Worm (Caenorhabditis elegans) whole organism, late embryonic: ENCODE measurements around the gene csn-6.
A peak's percentile ranks its signal among the peaks of the same experiment; 100 is the strongest.

Source experiments
- C08G9.2 ChIP-seq: sonication (generic microtip); optimal IDR thresholded peaks from 2 replicates; lab custom pipeline; 2016; ENCODE audit warnings: mild to moderate bottlenecking, missing genetic modification characterization, moderate library complexity, missing compliant biosample characterization
- K02D7.2 ChIP-seq: sonication (generic microtip); optimal IDR thresholded peaks from 2 replicates; lab custom pipeline; 2017; ENCODE audit warnings: mild to moderate bottlenecking, missing genetic modification characterization, missing compliant biosample characterization
- K09A11.1 ChIP-seq: sonication (generic microtip); optimal IDR thresholded peaks from 2 replicates; lab custom pipeline; 2017; ENCODE audit warnings: antibody characterized with exemption, mild to moderate bottlenecking, missing genetic modification characterization, missing compliant biosample characterization; ENCODE audit not compliant: insufficient read depth
- ceh-14 ChIP-seq: sonication (generic microtip); optimal IDR thresholded peaks from 2 replicates; lab custom pipeline; 2016; ENCODE audit warnings: missing genotype, missing genetic modification characterization, missing compliant biosample characterization
- ceh-18 ChIP-seq: sonication (generic microtip); optimal IDR thresholded peaks from 2 replicates; lab custom pipeline; 2016; ENCODE audit warnings: missing genetic modification characterization, missing compliant biosample characterization
- ceh-19 ChIP-seq: fragments of 200-800 bp; sonication (Bioruptor generic); optimal IDR thresholded peaks from 2 replicates; lab custom pipeline; 2018; ENCODE audit warnings: mild to moderate bottlenecking, missing genetic modification characterization, missing compliant biosample characterization
- ceh-2 ChIP-seq: sonication (generic microtip); optimal IDR thresholded peaks from 2 replicates; lab custom pipeline; 2016; ENCODE audit warnings: missing genotype, missing genetic modification characterization, missing compliant biosample characterization
- ceh-31 ChIP-seq: sonication (generic microtip); optimal IDR thresholded peaks from 2 replicates; lab custom pipeline; 2016; ENCODE audit warnings: missing genetic modification characterization, missing compliant biosample characterization
- ceh-34 ChIP-seq: sonication (generic microtip); optimal IDR thresholded peaks from 2 replicates; lab custom pipeline; 2016; ENCODE audit warnings: mild to moderate bottlenecking, missing genetic modification characterization, missing compliant biosample characterization
- ceh-48 ChIP-seq: sonication (generic microtip); optimal IDR thresholded peaks from 2 replicates; lab custom pipeline; 2016; ENCODE audit warnings: missing genetic modification characterization, inconsistent platforms, missing compliant biosample characterization
- ceh-6 ChIP-seq: fragments of 200-800 bp; sonication (Bioruptor generic); optimal IDR thresholded peaks from 2 replicates; lab custom pipeline; 2018; ENCODE audit warnings: mild to moderate bottlenecking, missing genetic modification characterization, missing compliant biosample characterization
- ceh-9 ChIP-seq: sonication (generic microtip); optimal IDR thresholded peaks from 2 replicates; lab custom pipeline; 2016; ENCODE audit warnings: mild to moderate bottlenecking, missing genetic modification characterization, inconsistent platforms, missing compliant biosample characterization
- che-1 ChIP-seq: sonication (generic microtip); optimal IDR thresholded peaks from 2 replicates; lab custom pipeline; 2016; ENCODE audit warnings: mild to moderate bottlenecking, missing genetic modification characterization, missing compliant biosample characterization
- dmd-4 ChIP-seq: sonication (generic microtip); optimal IDR thresholded peaks from 2 replicates; lab custom pipeline; 2016; ENCODE audit warnings: borderline replicate concordance, missing genetic modification characterization, missing compliant biosample characterization
- dve-1 ChIP-seq: sonication (generic microtip); optimal IDR thresholded peaks from 2 replicates; lab custom pipeline; 2017; ENCODE audit warnings: antibody characterized with exemption, mild to moderate bottlenecking, missing genetic modification characterization, missing compliant biosample characterization
- elt-2 ChIP-seq: sonication (generic microtip); optimal IDR thresholded peaks from 2 replicates; lab custom pipeline; 2016; ENCODE audit warnings: missing genetic modification reagents, missing genetic modification characterization, missing compliant biosample characterization
- ets-4 ChIP-seq: sonication (generic microtip); optimal IDR thresholded peaks from 2 replicates; lab custom pipeline; 2016; ENCODE audit warnings: missing genetic modification characterization, missing compliant biosample characterization
- eyg-1 ChIP-seq: sonication (generic microtip); optimal IDR thresholded peaks from 2 replicates; lab custom pipeline; 2016; ENCODE audit warnings: missing genotype, missing genetic modification characterization, missing compliant biosample characterization
- fkh-10 ChIP-seq: fragments of 150-350 bp; optimal IDR thresholded peaks from 2 replicates; lab custom pipeline; 2014; ENCODE audit warnings: missing biosample characterization, missing genetic modification reagents, missing genetic modification characterization
- gmeb-2 ChIP-seq: sonication (generic microtip); optimal IDR thresholded peaks from 2 replicates; lab custom pipeline; 2016; ENCODE audit warnings: missing genetic modification characterization, inconsistent platforms, missing compliant biosample characterization
- hlh-13 ChIP-seq: fragments of 200-800 bp; sonication (Bioruptor generic); optimal IDR thresholded peaks from 2 replicates; lab custom pipeline; 2018; ENCODE audit warnings: mild to moderate bottlenecking, missing genetic modification characterization, missing compliant biosample characterization
- hlh-30 ChIP-seq: sonication (generic microtip); optimal IDR thresholded peaks from 2 replicates; lab custom pipeline; 2017; ENCODE audit warnings: antibody characterized with exemption, missing genetic modification characterization, missing compliant biosample characterization; ENCODE audit not compliant: insufficient read depth
- hlh-6 ChIP-seq: sonication (generic microtip); optimal IDR thresholded peaks from 2 replicates; lab custom pipeline; 2016; ENCODE audit warnings: missing genotype, missing genetic modification characterization, missing compliant biosample characterization
- hlh-8 ChIP-seq: sonication (generic microtip); optimal IDR thresholded peaks from 2 replicates; lab custom pipeline; 2016; ENCODE audit warnings: missing genotype, missing genetic modification characterization, missing compliant biosample characterization
- lim-6 ChIP-seq: sonication (generic microtip); optimal IDR thresholded peaks from 2 replicates; lab custom pipeline; 2016; ENCODE audit warnings: missing genetic modification characterization, missing compliant biosample characterization
- mec-3 ChIP-seq: sonication (generic microtip); optimal IDR thresholded peaks from 2 replicates; lab custom pipeline; 2016; ENCODE audit warnings: borderline replicate concordance, missing genetic modification characterization, missing compliant biosample characterization
- nfya-1 ChIP-seq: sonication (generic microtip); optimal IDR thresholded peaks from 2 replicates; lab custom pipeline; 2017; ENCODE audit warnings: missing genetic modification characterization, mild to moderate bottlenecking, missing compliant biosample characterization, antibody characterized with exemption, moderate library complexity
- nhr-232 ChIP-seq: sonication (generic microtip); optimal IDR thresholded peaks from 2 replicates; lab custom pipeline; 2016; ENCODE audit warnings: missing genetic modification characterization, missing compliant biosample characterization
- pat-9 ChIP-seq: fragments of 200-800 bp; sonication (Bioruptor generic); optimal IDR thresholded peaks from 2 replicates; lab custom pipeline; 2018; ENCODE audit warnings: mild to moderate bottlenecking, missing genetic modification characterization, moderate library complexity, missing compliant biosample characterization
- pax-1 ChIP-seq: fragments of 150-350 bp; optimal IDR thresholded peaks from 2 replicates; lab custom pipeline; 2014; ENCODE audit warnings: missing biosample characterization, missing genetic modification characterization
- pha-4 ChIP-seq: fragments of 150-350 bp; optimal IDR thresholded peaks from 2 replicates; lab custom pipeline; 2018; ENCODE audit warnings: missing biosample characterization, missing genetic modification reagents, missing genetic modification characterization
- ref-2 ChIP-seq: sonication (generic microtip); optimal IDR thresholded peaks from 2 replicates; lab custom pipeline; 2016; ENCODE audit warnings: missing genetic modification characterization, missing compliant biosample characterization
- rnt-1 ChIP-seq: sonication (generic microtip); optimal IDR thresholded peaks from 2 replicates; lab custom pipeline; 2016; ENCODE audit warnings: missing genetic modification characterization, missing compliant biosample characterization
- sdc-2 ChIP-seq: sonication (generic microtip); optimal IDR thresholded peaks from 2 replicates; lab custom pipeline; 2016; ENCODE audit warnings: missing genotype, missing genetic modification characterization, missing compliant biosample characterization
- sox-2 ChIP-seq: fragments of 200-800 bp; sonication (Bioruptor generic); IDR thresholded peaks from 2 replicates; pipeline ENCODE4 v1.3.6; 2022; ENCODE audit warnings: missing genetic modification reagents, missing genetic modification characterization, missing compliant biosample characterization
- sox-4 ChIP-seq: sonication (generic microtip); optimal IDR thresholded peaks from 2 replicates; lab custom pipeline; 2017; ENCODE audit warnings: mild to moderate bottlenecking, missing genetic modification characterization, inconsistent platforms, missing compliant biosample characterization
- tbx-7 ChIP-seq: sonication (generic microtip); optimal IDR thresholded peaks from 2 replicates; lab custom pipeline; 2016; ENCODE audit warnings: missing genotype, missing genetic modification characterization, missing compliant biosample characterization
- ttx-3 ChIP-seq: sonication (generic microtip); optimal IDR thresholded peaks from 2 replicates; lab custom pipeline; 2016; ENCODE audit warnings: missing genetic modification reagents, missing genetic modification characterization, missing compliant biosample characterization
- unc-42 ChIP-seq: sonication (generic microtip); optimal IDR thresholded peaks from 2 replicates; lab custom pipeline; 2016; ENCODE audit warnings: missing genotype, missing genetic modification characterization, missing compliant biosample characterization
- unc-55 ChIP-seq: sonication (generic microtip); optimal IDR thresholded peaks from 2 replicates; lab custom pipeline; 2017; ENCODE audit warnings: missing biosample characterization, missing genetic modification reagents, missing genetic modification characterization
- unc-86 ChIP-seq: sonication (generic microtip); optimal IDR thresholded peaks from 2 replicates; lab custom pipeline; 2016; ENCODE audit warnings: missing genetic modification characterization, missing compliant biosample characterization
- zip-5 ChIP-seq: sonication (generic microtip); optimal IDR thresholded peaks from 2 replicates; lab custom pipeline; 2016; ENCODE audit warnings: missing genetic modification characterization, missing compliant biosample characterization
- ztf-16 ChIP-seq: sonication (generic microtip); optimal IDR thresholded peaks from 2 replicates; lab custom pipeline; 2017; ENCODE audit warnings: missing genetic modification characterization, missing compliant biosample characterization

csn-6 gene

DNA sequence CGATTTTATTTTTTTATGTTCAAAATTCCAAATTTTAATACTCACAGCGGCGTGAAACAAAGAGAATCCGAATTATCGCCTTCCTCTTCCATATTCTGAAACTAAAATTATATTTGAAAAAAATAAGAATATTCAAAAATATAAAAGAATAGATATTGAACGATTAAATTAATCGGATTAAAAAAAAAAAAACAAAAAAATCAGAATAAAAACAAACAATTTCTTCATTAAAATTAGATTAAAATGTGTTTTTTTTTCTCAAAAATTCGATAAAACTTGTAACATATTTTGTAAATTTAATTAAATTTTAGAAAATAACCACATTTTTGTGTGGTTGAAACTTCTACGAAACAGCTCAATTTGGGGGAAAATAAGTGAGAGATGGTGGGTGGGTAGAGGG, 17.8 kb upstream of the csn-6 start, which contains the start of gene cpsf-3:
Gene cpsf-3, minus strand, starts transcription at position 101 of the 400 bp plus-strand sequence.
- TF ChIP-seq pat-9 (tag; lab: Kevin White, UChicago) (no peak), unc-42 (tag; lab: Kevin White, UChicago) (no peak), ceh-2 (tag; lab: Kevin White, UChicago) (no peak), sox-4 (tag; lab: Kevin White, UChicago) (no peak), hlh-30 (tag; lab: Kevin White, UChicago) (no peak), nhr-232 (no peak), hlh-13 (GFP tag; lab: Kevin White, UChicago) (no peak), pax-1 (tag; lab: Kevin White, UChicago) (no peak), sdc-2 (tag; lab: Kevin White, UChicago) (no peak), ceh-6 (GFP tag; lab: Kevin White, UChicago) (no peak), ttx-3 (tag; lab: Kevin White, UChicago) (no peak), eyg-1 (tag; lab: Kevin White, UChicago) (no peak), zip-5 (tag; lab: Kevin White, UChicago) (no peak), lim-6 (no peak), K09A11.1 (tag; lab: Kevin White, UChicago) (no peak), fkh-10 (GFP tag; lab: Kevin White, UChicago) (no peak), che-1 (no peak)

DNA sequence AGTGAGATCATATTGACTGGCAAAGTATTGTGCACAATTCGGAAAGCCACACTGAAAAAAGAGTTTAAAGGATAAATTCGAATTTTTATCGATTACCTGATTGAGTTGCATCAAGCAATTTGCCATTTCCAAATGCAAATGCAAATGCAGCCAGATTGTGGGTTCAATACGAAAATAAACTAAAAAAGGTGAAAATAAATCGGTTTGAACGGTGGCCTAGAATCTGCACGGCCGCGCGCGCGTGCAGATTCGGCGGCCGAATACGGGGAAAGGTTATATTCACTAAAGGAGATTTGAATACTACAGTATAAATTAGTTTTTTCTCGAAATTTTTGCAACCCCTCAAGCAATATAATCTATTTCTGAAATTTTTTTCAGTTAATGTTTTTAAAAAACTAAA, 11.3 kb upstream of the csn-6 start, which contains the start of gene Y67H2A.10:
Gene Y67H2A.10, minus strand, starts transcription at position 184 of the 400 bp plus-strand sequence.
- TF ChIP-seq dmd-4 (tag; lab: Kevin White, UChicago): no peak
- peak; percentile 80 for TF ChIP-seq C08G9.2
- TF ChIP-seq ceh-2 (tag; lab: Kevin White, UChicago): peak; percentile 72
- no peak for TF ChIP-seq nfya-1 (tag; lab: Kevin White, UChicago)
- TF ChIP-seq K02D7.2 (tag; lab: Kevin White, UChicago): no peak
- peak; percentile 7 for TF ChIP-seq ttx-3 (tag; lab: Kevin White, UChicago)
- TF ChIP-seq zip-5 (tag; lab: Kevin White, UChicago): peak; percentile 57
- peak; percentile 77 for TF ChIP-seq ceh-31
- TF ChIP-seq hlh-8 (tag; lab: Kevin White, UChicago): peak; percentile 23
- TF ChIP-seq unc-55 (GFP tag; lab: Kevin White, UChicago): no peak
- peak; percentile 22 for TF ChIP-seq tbx-7 (tag; lab: Kevin White, UChicago)
- TF ChIP-seq che-1: no peak
- TF ChIP-seq unc-86 (tag; lab: Kevin White, UChicago): no peak
- TF ChIP-seq ets-4 (tag; lab: Kevin White, UChicago): peak; percentile 26
- TF ChIP-seq elt-2 (tag; lab: Kevin White, UChicago): peak; percentile 47

DNA sequence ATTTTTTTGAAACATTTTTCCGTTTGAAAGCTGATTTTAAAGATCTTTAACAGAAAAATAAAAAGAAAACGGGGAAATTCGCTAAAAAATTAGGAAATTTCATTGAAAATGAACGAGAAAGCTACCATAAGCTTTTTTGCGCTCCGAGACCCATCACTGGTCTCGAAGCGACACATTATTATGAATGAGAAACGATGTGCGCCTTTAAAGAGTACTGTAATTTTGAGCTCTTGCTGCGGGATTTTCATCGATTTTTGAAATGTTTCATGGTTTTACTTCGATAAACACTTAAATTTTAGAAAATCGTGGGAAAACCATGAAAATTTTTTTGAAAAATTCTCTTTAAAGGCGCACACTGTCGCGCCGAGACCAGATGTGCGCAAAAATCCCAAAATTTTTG, 10.4 kb upstream of the csn-6 start:
- no peak for TF ChIP-seq mec-3
- TF ChIP-seq sdc-2 (tag; lab: Kevin White, UChicago): no peak
- no peak for TF ChIP-seq sox-4 (tag; lab: Kevin White, UChicago)
- TF ChIP-seq, all 69 proteins: peak for 0

DNA sequence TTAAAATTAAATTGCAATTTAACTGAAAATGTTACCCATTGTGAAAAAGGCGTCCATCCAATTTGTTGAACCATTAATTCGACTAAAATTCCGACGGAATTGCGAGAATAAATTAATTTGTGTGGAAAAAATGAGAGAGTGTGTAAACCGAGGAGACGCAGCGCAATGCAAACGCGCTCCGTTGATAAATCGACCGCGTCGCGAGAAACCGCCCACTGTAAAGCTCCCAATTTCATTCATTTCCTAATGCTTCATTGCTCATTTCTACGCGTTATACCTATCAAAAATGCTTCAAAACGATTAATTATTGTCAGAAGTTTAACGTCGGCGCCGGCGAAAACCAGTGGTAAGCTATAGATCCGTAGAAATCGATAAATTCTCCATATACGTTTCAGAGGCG, 2.9 kb upstream of the csn-6 start, which contains the start of the genes Y67H2A.2 and micu-1:
Gene Y67H2A.2, minus strand, starts transcription at position 74 of the 400 bp plus-strand sequence.
Gene micu-1, plus strand, starts transcription at position 181 of the 400 bp plus-strand sequence.
- peak; percentile 69 for TF ChIP-seq nfya-1 (tag; lab: Kevin White, UChicago)
- TF ChIP-seq che-1: no peak
- peak; percentile 6 for TF ChIP-seq ref-2 (tag; lab: Kevin White, UChicago)
- TF ChIP-seq dmd-4 (tag; lab: Kevin White, UChicago): no peak
- no peak for TF ChIP-seq dve-1
- TF ChIP-seq unc-42 (tag; lab: Kevin White, UChicago): peak; percentile 100
- TF ChIP-seq elt-2 (tag; lab: Kevin White, UChicago): peak; percentile 59
- TF ChIP-seq ceh-6 (GFP tag; lab: Kevin White, UChicago): no peak
- no peak for TF ChIP-seq gmeb-2 (tag; lab: Kevin White, UChicago)
- TF ChIP-seq unc-55 (GFP tag; lab: Kevin White, UChicago): peak; percentile 63
- no peak for TF ChIP-seq sox-4 (tag; lab: Kevin White, UChicago)
- peak; percentile 39 for TF ChIP-seq unc-86 (tag; lab: Kevin White, UChicago)
- TF ChIP-seq hlh-6 (tag; lab: Kevin White, UChicago): no peak
- TF ChIP-seq ceh-48: peak; percentile 33
- peak; percentile 15 for TF ChIP-seq rnt-1
- peak; percentile 15 for TF ChIP-seq ztf-16 (tag; lab: Kevin White, UChicago)
- no peak for TF ChIP-seq mec-3
- TF ChIP-seq sdc-2 (tag; lab: Kevin White, UChicago): no peak
- TF ChIP-seq pha-4 (tag; lab: Kevin White, UChicago): no peak
- peak; percentile 7 for TF ChIP-seq K09A11.1 (tag; lab: Kevin White, UChicago)
- no peak for TF ChIP-seq K02D7.2 (tag; lab: Kevin White, UChicago)
- peak; percentile 78 for TF ChIP-seq ceh-14 (tag; lab: Kevin White, UChicago)
- no peak for TF ChIP-seq ceh-9
- no peak for TF ChIP-seq sox-2 (GFP tag; lab: Robert Waterston, UW)
- peak; percentile 28 for TF ChIP-seq ceh-34 (tag; lab: Kevin White, UChicago)
- TF ChIP-seq ceh-19: no peak
- no peak for TF ChIP-seq lim-6
- TF ChIP-seq nhr-232: no peak
- peak; percentile 60 for TF ChIP-seq ceh-18 (tag; lab: Kevin White, UChicago)
